Worm (Caenorhabditis elegans) whole organism, L4 larva: Measurements from ENCODE around the gene nhr-131.

ENCODE experiments used
- D1046.2 ChIP-seq: fragments of 200-800 bp; sonication (Bioruptor generic); IDR thresholded peaks from 2 replicates; pipeline ENCODE4 v1.3.6; 2022; ENCODE audit warnings: missing genetic modification characterization, missing compliant biosample characterization
- F10B5.3 ChIP-seq: sonication (generic microtip); optimal IDR thresholded peaks from 2 replicates; lab custom pipeline; 2016; ENCODE audit warnings: mild to moderate bottlenecking, missing genetic modification characterization, missing compliant biosample characterization
- F26F4.8 ChIP-seq: fragments of 200-800 bp; sonication (Bioruptor generic); conservative IDR thresholded peaks from 2 replicates; pipeline ENCODE4 v1.3.6; 2022; ENCODE audit warnings: missing genetic modification characterization, missing compliant biosample characterization
- F37D6.2 ChIP-seq: sonication (generic microtip); optimal IDR thresholded peaks from 2 replicates; lab custom pipeline; 2016; ENCODE audit warnings: mild to moderate bottlenecking, missing genetic modification characterization, missing compliant biosample characterization
- F49E8.2 ChIP-seq: sonication (generic microtip); optimal IDR thresholded peaks from 2 replicates; lab custom pipeline; 2016; ENCODE audit warnings: missing compliant biosample characterization, mild to moderate bottlenecking, missing genetic modification characterization, borderline replicate concordance
- R02D3.7 ChIP-seq: fragments of 150-350 bp; sonication (generic microtip); optimal IDR thresholded peaks from 3 replicates; lab custom pipeline; 2014; ENCODE audit warnings: missing biosample characterization, missing genetic modification characterization
- T20F7.1 ChIP-seq: fragments of 200-800 bp; sonication (Bioruptor generic); optimal IDR thresholded peaks from 2 replicates; lab custom pipeline; 2018; ENCODE audit warnings: mild to moderate bottlenecking, missing genetic modification characterization, missing compliant biosample characterization
- Y75B8A.6 ChIP-seq: fragments of 200-800 bp; sonication (Bioruptor generic); IDR thresholded peaks from 2 replicates; pipeline ENCODE4 v1.3.6; 2022; ENCODE audit warnings: missing genetic modification reagents, missing genetic modification characterization, missing compliant biosample characterization
- ceh-32 ChIP-seq: sonication (generic microtip); optimal IDR thresholded peaks from 2 replicates; lab custom pipeline; 2016; ENCODE audit warnings: mild to moderate bottlenecking, missing genetic modification characterization, missing compliant biosample characterization; ENCODE audit not compliant: poor library complexity
- ces-1 ChIP-seq: fragments of 150-350 bp; sonication (generic microtip); optimal IDR thresholded peaks from 4 replicates; lab custom pipeline; 2014; ENCODE audit warnings: missing biosample characterization, missing genetic modification reagents, missing genetic modification characterization
- daf-12 ChIP-seq: fragments of 150-350 bp; optimal IDR thresholded peaks from 2 replicates; lab custom pipeline; 2014; ENCODE audit warnings: missing biosample characterization, missing genetic modification reagents, missing genetic modification characterization
- daf-8 ChIP-seq: fragments of 200-800 bp; sonication (Bioruptor generic); IDR thresholded peaks from 2 replicates; pipeline ENCODE4 v1.3.6; 2022; ENCODE audit warnings: missing genetic modification characterization, missing compliant biosample characterization
- dmd-6 ChIP-seq: fragments of 200-800 bp; sonication (Bioruptor generic); IDR thresholded peaks from 2 replicates; pipeline ENCODE4 v1.3.6; 2022; ENCODE audit warnings: missing genetic modification reagents, missing genetic modification characterization, missing compliant biosample characterization
- dmd-8 ChIP-seq: fragments of 200-800 bp; sonication (Bioruptor generic); IDR thresholded peaks from 2 replicates; pipeline ENCODE4 v1.3.6; 2022; ENCODE audit warnings: missing genetic modification characterization, missing compliant biosample characterization
- dve-1 ChIP-seq: sonication (generic microtip); optimal IDR thresholded peaks from 2 replicates; lab custom pipeline; 2017; ENCODE audit warnings: antibody characterized with exemption, mild to moderate bottlenecking, missing genetic modification characterization, missing compliant biosample characterization; ENCODE audit not compliant: insufficient read depth
- egl-27 ChIP-seq: sonication (generic microtip); optimal IDR thresholded peaks from 3 replicates; lab custom pipeline; 2017; ENCODE audit warnings: missing biosample characterization, missing genetic modification reagents, missing genetic modification characterization
- fos-1 ChIP-seq: fragments of 150-350 bp; optimal IDR thresholded peaks from 2 replicates; lab custom pipeline; 2014; ENCODE audit warnings: missing biosample characterization, missing genetic modification characterization
- hlh-30 ChIP-seq: sonication (generic microtip); optimal IDR thresholded peaks from 2 replicates; lab custom pipeline; 2017; ENCODE audit warnings: antibody characterized with exemption, mild to moderate bottlenecking, missing genetic modification characterization, missing compliant biosample characterization; ENCODE audit not compliant: insufficient read depth
- hmg-1.1 ChIP-seq: fragments of 200-800 bp; sonication (Bioruptor generic); IDR thresholded peaks from 2 replicates; pipeline ENCODE4 v1.3.6; 2022; ENCODE audit warnings: missing genetic modification reagents, missing genetic modification characterization, missing compliant biosample characterization
- lin-15B ChIP-seq: fragments of 150-350 bp; sonication (generic microtip); optimal IDR thresholded peaks from 3 replicates; lab custom pipeline; 2014; ENCODE audit warnings: missing biosample characterization, missing genetic modification characterization
- lin-29 ChIP-seq: fragments of 200-800 bp; sonication (Bioruptor generic); IDR thresholded peaks from 2 replicates; pipeline ENCODE4 v1.3.6; 2022; ENCODE audit warnings: missing genetic modification reagents, missing genetic modification characterization, missing compliant biosample characterization
- lin-38 ChIP-seq: fragments of 200-800 bp; sonication (Bioruptor generic); IDR thresholded peaks from 2 replicates; pipeline ENCODE4 v1.3.6; 2022; ENCODE audit warnings: missing genetic modification reagents, missing genetic modification characterization, missing compliant biosample characterization
- lsy-2 ChIP-seq, 2 experiments: fragments of 150-350 bp in 1 of 2; sonication (generic microtip) in 1 of 2; optimal IDR thresholded peaks; 2 replicates each; lab custom pipeline; 2014 to 2017; ENCODE audit warnings: missing biosample characterization in 2 of 2, missing genetic modification characterization in 2 of 2
- madf-5 ChIP-seq, 2 experiments: fragments of 200-800 bp; sonication (Bioruptor generic); IDR thresholded peaks; 2 replicates each; pipeline ENCODE4 v1.3.6; 2022; ENCODE audit warnings: missing compliant biosample characterization in 2 of 2, missing genetic modification characterization in 2 of 2
- mdl-1 ChIP-seq, 2 experiments: fragments of 150-350 bp in 1 of 2; sonication (generic microtip) in 1 of 2; optimal IDR thresholded peaks; 2 replicates each; lab custom pipeline; 2014 to 2017; ENCODE audit warnings: missing biosample characterization in 2 of 2, missing genetic modification characterization in 2 of 2
- mes-2 ChIP-seq: sonication (generic microtip); optimal IDR thresholded peaks from 2 replicates; lab custom pipeline; 2016; ENCODE audit warnings: missing genotype, mild to moderate bottlenecking, missing genetic modification characterization, missing compliant biosample characterization; ENCODE audit not compliant: poor library complexity, severe bottlenecking
- mxl-2 ChIP-seq: fragments of 200-800 bp; sonication (Bioruptor generic); conservative IDR thresholded peaks from 2 replicates; pipeline ENCODE4 v1.3.6; 2022; ENCODE audit warnings: missing genetic modification reagents, missing genetic modification characterization, missing compliant biosample characterization
- nhr-102 ChIP-seq: sonication (generic microtip); optimal IDR thresholded peaks from 2 replicates; lab custom pipeline; 2016; ENCODE audit warnings: mild to moderate bottlenecking, missing genetic modification characterization, moderate library complexity, missing compliant biosample characterization
- nhr-28 ChIP-seq: fragments of 150-350 bp; optimal IDR thresholded peaks from 2 replicates; lab custom pipeline; 2014; ENCODE audit warnings: missing biosample characterization, missing genetic modification characterization
- nhr-41 ChIP-seq: fragments of 200-800 bp; sonication (Bioruptor generic); IDR thresholded peaks from 2 replicates; pipeline ENCODE4 v1.3.6; 2022; ENCODE audit warnings: missing genetic modification reagents, missing genetic modification characterization, missing compliant biosample characterization
- nhr-42 ChIP-seq: fragments of 200-800 bp; sonication (Bioruptor generic); IDR thresholded peaks from 2 replicates; pipeline ENCODE4 v1.3.6; 2022; ENCODE audit warnings: missing genetic modification characterization, missing compliant biosample characterization
- nhr-6 ChIP-seq: fragments of 150-350 bp; optimal IDR thresholded peaks from 2 replicates; lab custom pipeline; 2014; ENCODE audit warnings: missing biosample characterization, missing genetic modification characterization
- nhr-76 ChIP-seq: fragments of 150-350 bp; optimal IDR thresholded peaks from 2 replicates; lab custom pipeline; 2014; ENCODE audit warnings: missing biosample characterization, missing genetic modification characterization
- php-3 ChIP-seq: fragments of 200-800 bp; sonication (Bioruptor generic); IDR thresholded peaks from 2 replicates; pipeline ENCODE4 v1.3.6; 2022; ENCODE audit warnings: missing genetic modification reagents, missing genetic modification characterization, missing compliant biosample characterization
- pqm-1 ChIP-seq: sonication (generic microtip); optimal IDR thresholded peaks from 2 replicates; lab custom pipeline; 2017; ENCODE audit warnings: missing biosample characterization, missing genetic modification characterization
- saeg-2 ChIP-seq: fragments of 200-800 bp; sonication (Bioruptor generic); IDR thresholded peaks from 2 replicates; pipeline ENCODE4 v1.3.6; 2022; ENCODE audit warnings: missing genetic modification reagents, missing genetic modification characterization, missing compliant biosample characterization
- snpc-4 ChIP-seq: fragments of 150-350 bp; optimal IDR thresholded peaks from 2 replicates; lab custom pipeline; 2014; ENCODE audit warnings: missing biosample characterization, missing genetic modification characterization
- tag-97 ChIP-seq: fragments of 200-800 bp; sonication (Bioruptor generic); IDR thresholded peaks from 2 replicates; pipeline ENCODE4 v1.3.6; 2022; ENCODE audit warnings: missing genetic modification characterization, missing compliant biosample characterization
- zip-11 ChIP-seq: fragments of 200-800 bp; sonication (Bioruptor generic); IDR thresholded peaks from 2 replicates; pipeline ENCODE4 v1.3.6; 2022; ENCODE audit warnings: missing genetic modification characterization, missing compliant biosample characterization
- ztf-11 ChIP-seq: fragments of 150-350 bp; optimal IDR thresholded peaks from 2 replicates; lab custom pipeline; 2014; ENCODE audit warnings: missing biosample characterization, missing genetic modification characterization
- ztf-7 ChIP-seq: fragments of 150-350 bp; optimal IDR thresholded peaks from 2 replicates; lab custom pipeline; 2014; ENCODE audit warnings: missing biosample characterization, missing genetic modification characterization

nhr-131 gene

ce11 chrV:505191-505590 is 11.0 kb downstream of the nhr-131 start, which contains the start of gene srlf-19:
Gene srlf-19, plus strand, starts transcription at chrV:505491.
- no peak for TF ChIP-seq hmg-1.1
- TF ChIP-seq R02D3.7 (tag; lab: Kevin White, UChicago), result no peak
- no peak for TF ChIP-seq zip-11 (GFP tag; lab: Robert Waterston, UW)
- no peak for TF ChIP-seq egl-27 (tag; lab: Kevin White, UChicago)
- TF ChIP-seq lin-38 (GFP tag; lab: Robert Waterston, UW), result no peak
- TF ChIP-seq mes-2, result no peak
- no peak for TF ChIP-seq daf-8 (GFP tag; lab: Robert Waterston, UW)
- no peak for TF ChIP-seq saeg-2

ce11 chrV:512420-512819 is 18.2 kb downstream of the nhr-131 start, which contains the start of gene srh-37:
Gene srh-37, minus strand, starts transcription at chrV:512520.
- TF ChIP-seq egl-27 (tag; lab: Kevin White, UChicago) (no peak), daf-12 (no peak), D1046.2 (no peak), lin-29 (no peak), ces-1 (GFP tag; lab: Kevin White, UChicago) (no peak), F26F4.8 (GFP tag; lab: Robert Waterston, UW) (no peak), dve-1 (no peak), dmd-8 (GFP tag; lab: Robert Waterston, UW) (no peak), tag-97 (GFP tag; lab: Robert Waterston, UW) (no peak)

- no peak for TF ChIP-seq lin-15B (tag; lab: Kevin White, UChicago)
- peak; percentile 36 for TF ChIP-seq nhr-28 (tag; lab: Kevin White, UChicago)
- TF ChIP-seq pqm-1 (tag; lab: Kevin White, UChicago), result peak; percentile 12
- TF ChIP-seq nhr-102 (tag; lab: Kevin White, UChicago), result peak; percentile 77
Measured at ce11 chrV:519445-519844, 25.3 kb downstream of the nhr-131 start, which contains the start of gene nhr-210. Gene nhr-210, minus strand, starts transcription at chrV:519545.

- TF ChIP-seq nhr-6 (tag; lab: Kevin White, UChicago) (no peak), lin-38 (GFP tag; lab: Robert Waterston, UW) (no peak), madf-5 (GFP tag; IDR thresholded peaks at IDR 0.05; lab: Robert Waterston, UW) (no peak), snpc-4 (no peak), ztf-7 (tag; lab: Kevin White, UChicago) (no peak), nhr-42 (no peak), F10B5.3 (tag; lab: Kevin White, UChicago) (no peak), mdl-1 (tag; optimal IDR thresholded peaks at IDR 0.05; lab: Kevin White, UChicago) (no peak), ceh-32 (tag; lab: Kevin White, UChicago) (no peak), dmd-8 (GFP tag; lab: Robert Waterston, UW) (no peak), lsy-2 (tag; optimal IDR thresholded peaks at IDR 0.05; lab: Kevin White, UChicago) (no peak), ztf-11 (tag; lab: Kevin White, UChicago) (no peak), F49E8.2 (tag; lab: Kevin White, UChicago) (no peak), daf-12 (no peak), nhr-76 (tag; lab: Kevin White, UChicago) (no peak), mxl-2 (GFP tag; lab: Robert Waterston, UW) (no peak), T20F7.1 (GFP tag; lab: Kevin White, UChicago) (no peak)
Measured at ce11 chrV:521517-521916, 27.3 kb downstream of the nhr-131 start, which contains the start of gene srw-107. Gene srw-107, minus strand, starts transcription at chrV:521617.

ce11 chrV:524058-524457 is 29.9 kb downstream of the nhr-131 start, which contains the start of gene lipl-3:
Gene lipl-3, minus strand, starts transcription at chrV:524218.
- TF ChIP-seq Y75B8A.6 (GFP tag; lab: Robert Waterston, UW), result no peak
- TF ChIP-seq fos-1 (tag; lab: Kevin White, UChicago), result no peak
- TF ChIP-seq F37D6.2, result no peak
- TF ChIP-seq nhr-28 (tag; lab: Kevin White, UChicago), result peak; percentile 65
- no peak for TF ChIP-seq T20F7.1 (GFP tag; lab: Kevin White, UChicago)
- TF ChIP-seq dmd-6 (GFP tag; lab: Robert Waterston, UW), result peak; percentile 77
- peak; percentile 15 for TF ChIP-seq hlh-30
- no peak for TF ChIP-seq nhr-6 (tag; lab: Kevin White, UChicago)
- no peak for TF ChIP-seq php-3 (GFP tag; lab: Robert Waterston, UW)
- TF ChIP-seq R02D3.7 (tag; lab: Kevin White, UChicago), result no peak
- TF ChIP-seq nhr-41 (GFP tag; lab: Robert Waterston, UW), result no peak
